Worm (Caenorhabditis elegans): ENCODE results near the gene K04G11.1.
A peak's percentile ranks its signal among the peaks of the same experiment; 100 is the strongest.

Gene K04G11.1

ce11 chrX:14334151-14334550, 1.2 kb upstream of the K04G11.1 start:
- TF ChIP-seq K09A11.1 (tag; optimal IDR thresholded peaks at IDR 0.05; ENCODE audit: insufficient read depth) (no peak), pag-3 (tag; optimal IDR thresholded peaks at IDR 0.05; ENCODE audit: borderline replicate concordance) (no peak), ceh-45 (GFP tag; IDR thresholded peaks at IDR 0.05) (no peak), lim-6 (tag; optimal IDR thresholded peaks at IDR 0.05) (no peak), dmd-4 (tag; optimal IDR thresholded peaks at IDR 0.05; ENCODE audit: borderline replicate concordance) (no peak), C08G9.2 (tag; optimal IDR thresholded peaks at IDR 0.05) (no peak), nhr-232 (tag; optimal IDR thresholded peaks at IDR 0.05) (no peak), dve-1 (tag; optimal IDR thresholded peaks at IDR 0.05) (no peak), sdc-2 (tag; optimal IDR thresholded peaks at IDR 0.05) (peak; percentile 12), ceh-24 (tag; optimal IDR thresholded peaks at IDR 0.05) (no peak), madf-2 (tag; optimal IDR thresholded peaks at IDR 0.05) (no peak), ceh-18 (tag; optimal IDR thresholded peaks at IDR 0.05) (no peak), C38D4.7 (GFP tag; optimal IDR thresholded peaks at IDR 0.05) (no peak), ceh-34 (tag; optimal IDR thresholded peaks at IDR 0.05) (peak; percentile 3), unc-86 (tag; optimal IDR thresholded peaks at IDR 0.05) (no peak), che-1 (tag; optimal IDR thresholded peaks at IDR 0.05) (no peak), ref-2 (tag; optimal IDR thresholded peaks at IDR 0.05) (no peak), nfya-1 (tag; optimal IDR thresholded peaks at IDR 0.05) (peak; percentile 6), lin-11 (tag; optimal IDR thresholded peaks at IDR 0.05) (no peak), ets-4 (tag; optimal IDR thresholded peaks at IDR 0.05) (no peak), ttx-3 (tag; optimal IDR thresholded peaks at IDR 0.05) (no peak)

ce11 chrX:14335621-14336020, 301 bp downstream of the K04G11.1 start:
- no peak for TF ChIP-seq T23F11.4 (GFP tag; optimal IDR thresholded peaks at IDR 0.05)
- TF ChIP-seq lin-11 (tag; optimal IDR thresholded peaks at IDR 0.05), result no peak
- no peak for TF ChIP-seq che-1 (tag; optimal IDR thresholded peaks at IDR 0.05)
- TF ChIP-seq unc-55 (GFP tag; optimal IDR thresholded peaks at IDR 0.05), result no peak
- no peak for TF ChIP-seq dve-1 (tag; optimal IDR thresholded peaks at IDR 0.05)
- no peak for TF ChIP-seq eyg-1 (tag; optimal IDR thresholded peaks at IDR 0.05)
- no peak for TF ChIP-seq K09A11.1 (tag; optimal IDR thresholded peaks at IDR 0.05; ENCODE audit: insufficient read depth)
- no peak for TF ChIP-seq nhr-11 (tag; optimal IDR thresholded peaks at IDR 0.05)

DNA sequence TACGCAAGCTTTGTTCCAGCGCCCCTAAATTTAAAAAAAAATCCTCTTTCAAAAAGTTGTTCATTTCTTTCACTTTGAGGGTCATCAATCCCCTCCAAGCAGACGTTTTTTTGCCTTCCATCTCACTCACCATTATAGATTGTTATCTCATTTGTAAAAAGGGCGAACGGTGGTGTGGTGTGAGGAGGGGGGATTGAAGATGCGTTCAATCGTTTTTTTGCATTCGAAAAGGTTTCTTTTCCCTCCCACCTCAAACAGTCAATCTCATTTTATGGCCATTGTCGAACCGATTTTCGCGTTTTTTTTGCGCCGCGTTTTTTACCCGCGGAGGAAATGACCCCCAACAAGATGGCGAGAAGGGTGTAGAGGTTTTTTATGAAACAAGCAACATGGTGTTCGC, 3.6 kb downstream of the K04G11.1 start:
- TF ChIP-seq ceh-19 (GFP tag; optimal IDR thresholded peaks at IDR 0.05) (no peak), ahr-1 (tag; optimal IDR thresholded peaks at IDR 0.05) (no peak), ceh-45 (GFP tag; IDR thresholded peaks at IDR 0.05) (no peak), T23F11.4 (GFP tag; optimal IDR thresholded peaks at IDR 0.05) (no peak), eyg-1 (tag; optimal IDR thresholded peaks at IDR 0.05) (no peak), sox-2 (GFP tag; IDR thresholded peaks at IDR 0.05) (no peak), unc-42 (tag; optimal IDR thresholded peaks at IDR 0.05) (no peak), ceh-34 (tag; optimal IDR thresholded peaks at IDR 0.05) (no peak), unc-55 (GFP tag; optimal IDR thresholded peaks at IDR 0.05) (no peak), nhr-232 (tag; optimal IDR thresholded peaks at IDR 0.05) (no peak), tbx-2 (tag; optimal IDR thresholded peaks at IDR 0.05) (no peak), ama-1 (optimal IDR thresholded peaks at IDR 0.05) (no peak), rnt-1 (tag; optimal IDR thresholded peaks at IDR 0.05) (no peak), hlh-8 (tag; optimal IDR thresholded peaks at IDR 0.05) (no peak), syd-9 (tag; optimal IDR thresholded peaks at IDR 0.05) (no peak), ceh-2 (tag; optimal IDR thresholded peaks at IDR 0.05) (no peak), lin-11 (tag; optimal IDR thresholded peaks at IDR 0.05) (no peak)

ce11 chrX:14339723-14340122, 4.4 kb downstream of the K04G11.1 start:
- TF ChIP-seq ceh-24 (tag; optimal IDR thresholded peaks at IDR 0.05), result no peak
- TF ChIP-seq ceh-19 (GFP tag; optimal IDR thresholded peaks at IDR 0.05), result no peak
- no peak for TF ChIP-seq tbx-2 (tag; optimal IDR thresholded peaks at IDR 0.05)
- TF ChIP-seq ceh-18 (tag; optimal IDR thresholded peaks at IDR 0.05), result no peak
- no peak for TF ChIP-seq zip-5 (tag; optimal IDR thresholded peaks at IDR 0.05)
- no peak for TF ChIP-seq fkh-6 (tag; optimal IDR thresholded peaks at IDR 0.05)
- no peak for TF ChIP-seq pqm-1 (tag; optimal IDR thresholded peaks at IDR 0.05)
- no peak for TF ChIP-seq nhr-11 (tag; optimal IDR thresholded peaks at IDR 0.05)
- TF ChIP-seq K02D7.2 (tag; optimal IDR thresholded peaks at IDR 0.05), result no peak
- no peak for TF ChIP-seq pax-1 (tag; optimal IDR thresholded peaks at IDR 0.05)
- no peak for TF ChIP-seq tbx-7 (tag; optimal IDR thresholded peaks at IDR 0.05)
